Worm (Caenorhabditis elegans): ENCODE results near the gene B0545.4.

Gene B0545.4

ce11 chrIV:102848-103247 is 6.4 kb downstream of the B0545.4 start:
- no peak for TF ChIP-seq nhr-102 (tag; optimal IDR thresholded peaks at IDR 0.05)
- no peak for TF ChIP-seq ceh-28 (tag; optimal IDR thresholded peaks at IDR 0.05)
- peak; percentile 47 for TF ChIP-seq mep-1 (tag; optimal IDR thresholded peaks at IDR 0.05)
- TF ChIP-seq nhr-25 (tag; optimal IDR thresholded peaks at IDR 0.05; ENCODE audit: borderline replicate concordance, insufficient read depth), result peak; percentile 41
- no peak for TF ChIP-seq nhr-77 (tag; optimal IDR thresholded peaks at IDR 0.05)
- TF ChIP-seq F49E8.2 (tag; optimal IDR thresholded peaks at IDR 0.05; ENCODE audit: borderline replicate concordance), result no peak
- no peak for TF ChIP-seq zfp-3 (GFP tag; conservative IDR thresholded peaks at IDR 0.05)
- no peak for TF ChIP-seq rbr-2 (tag; optimal IDR thresholded peaks at IDR 0.05)
- TF ChIP-seq daf-8 (GFP tag; IDR thresholded peaks at IDR 0.05), result no peak
- TF ChIP-seq unc-62 (GFP tag; optimal IDR thresholded peaks at IDR 0.05 in 1 of 2), result peak in 1 of 2 experiments; percentile 85
- no peak for TF ChIP-seq unc-62 (tag; optimal IDR thresholded peaks at IDR 0.05)
- no peak for TF ChIP-seq lin-15B (tag; optimal IDR thresholded peaks at IDR 0.05)
- TF ChIP-seq F37D6.2 (tag; optimal IDR thresholded peaks at IDR 0.05), result no peak
- peak in 1 of 2 experiments; percentile 33 for TF ChIP-seq mdl-1 (tag; optimal IDR thresholded peaks at IDR 0.05)
- 0 out of 2 replicates have a peak, but pooled peaks have one; percentile 29 for TF ChIP-seq hmg-1.1 (GFP tag; IDR thresholded peaks at IDR 0.05)
- TF ChIP-seq ceh-44 (GFP tag; IDR thresholded peaks at IDR 0.05), result no peak
- TF ChIP-seq lsy-2 (tag; optimal IDR thresholded peaks at IDR 0.05), result peak in 1 of 2 experiments; percentile 29
- peak; percentile 77 for TF ChIP-seq hlh-30 (tag; optimal IDR thresholded peaks at IDR 0.05; ENCODE audit: insufficient read depth)
- peak; percentile 2 for TF ChIP-seq dve-1 (tag; optimal IDR thresholded peaks at IDR 0.05; ENCODE audit: insufficient read depth)
- no peak for TF ChIP-seq Y105C5A.15 (GFP tag; IDR thresholded peaks at IDR 0.05)
- TF ChIP-seq php-3 (GFP tag; IDR thresholded peaks at IDR 0.05), result no peak
- no peak for TF ChIP-seq dpl-1 (GFP tag; optimal IDR thresholded peaks at IDR 0.05)
- TF ChIP-seq aha-1 (tag), result peak; percentile 57
- no peak for TF ChIP-seq zip-2 (tag; optimal IDR thresholded peaks at IDR 0.05)
- peak; percentile 30; the same call in 1 of the 2 replicates for TF ChIP-seq tra-1 (GFP tag; IDR thresholded peaks at IDR 0.05)
- TF ChIP-seq dmd-6 (GFP tag; IDR thresholded peaks at IDR 0.05), result 0 out of 2 replicates have a peak, but pooled peaks have one; percentile 18
- TF ChIP-seq attf-4 (tag; optimal IDR thresholded peaks at IDR 0.05), result no peak
- peak; percentile 56 for TF ChIP-seq nhr-28 (tag; optimal IDR thresholded peaks at IDR 0.05)
- 0 out of 2 replicates have a peak, but pooled peaks have one; percentile 6 for TF ChIP-seq set-16 (GFP tag; IDR thresholded peaks at IDR 0.05)
- TF ChIP-seq cey-2 (tag; optimal IDR thresholded peaks at IDR 0.05; ENCODE audit: borderline replicate concordance, insufficient read depth), result peak; percentile 72

ce11 chrIV:97681-98080 is 11.5 kb downstream of the B0545.4 start:
- no peak for TF ChIP-seq unc-62 (GFP tag; optimal IDR thresholded peaks at IDR 0.05 in 1 of 2)
- no peak for TF ChIP-seq unc-62 (tag; optimal IDR thresholded peaks at IDR 0.05)
- peak; percentile 18 for TF ChIP-seq ces-1 (GFP tag; optimal IDR thresholded peaks at IDR 0.05)
- TF ChIP-seq saeg-2 (GFP tag; IDR thresholded peaks at IDR 0.05), result no peak
- TF ChIP-seq snpc-4 (tag; optimal IDR thresholded peaks at IDR 0.05), result no peak
- peak; percentile 18 for TF ChIP-seq fkh-10 (GFP tag; optimal IDR thresholded peaks at IDR 0.05)

ce11 chrIV:91680-92079 is 17.5 kb downstream of the B0545.4 start, which contains the start of gene tpa-1:
Gene tpa-1, plus strand, starts transcription at chrIV:91980.
- no peak for TF ChIP-seq lsy-2 (tag; optimal IDR thresholded peaks at IDR 0.05)
- no peak for TF ChIP-seq ctbp-1 (GFP tag; IDR thresholded peaks at IDR 0.05)
- no peak for TF ChIP-seq aly-2 (tag; optimal IDR thresholded peaks at IDR 0.05)
- no peak for TF ChIP-seq mxl-3 (GFP tag; optimal IDR thresholded peaks at IDR 0.05)
- no peak for TF ChIP-seq dmd-9 (GFP tag; IDR thresholded peaks at IDR 0.05)
- TF ChIP-seq ceh-62 (tag; optimal IDR thresholded peaks at IDR 0.05), result no peak
- no peak for TF ChIP-seq unc-39 (tag; optimal IDR thresholded peaks at IDR 0.05)
- TF ChIP-seq Y105C5A.15 (GFP tag; IDR thresholded peaks at IDR 0.05), result no peak
- no peak for TF ChIP-seq hlh-11 (tag; optimal IDR thresholded peaks at IDR 0.05)
- TF ChIP-seq mep-1 (tag; optimal IDR thresholded peaks at IDR 0.05), result no peak
- TF ChIP-seq hlh-30 (tag; optimal IDR thresholded peaks at IDR 0.05; ENCODE audit: insufficient read depth), result no peak
- TF ChIP-seq php-3 (GFP tag; IDR thresholded peaks at IDR 0.05), result no peak
- no peak for TF ChIP-seq F26F4.8 (GFP tag; conservative IDR thresholded peaks at IDR 0.05)
- no peak for TF ChIP-seq mes-2 (tag; optimal IDR thresholded peaks at IDR 0.05; ENCODE audit: poor library complexity, severe bottlenecking)
- TF ChIP-seq daf-8 (GFP tag; IDR thresholded peaks at IDR 0.05), result no peak
- TF ChIP-seq R02D3.7 (tag; optimal IDR thresholded peaks at IDR 0.05), result no peak
- no peak for TF ChIP-seq nhr-42 (GFP tag; IDR thresholded peaks at IDR 0.05)
